Worm (Caenorhabditis elegans): ENCODE results near the gene sre-36.

- TF ChIP-seq scrt-1 (GFP tag; IDR thresholded peaks at IDR 0.05) (no peak), sea-1 (GFP tag; conservative IDR thresholded peaks at IDR 0.05) (no peak), ceh-13 (GFP tag; optimal IDR thresholded peaks at IDR 0.05) (no peak)
Observed at ce11 chrV:16435510-16435909, 36.0 kb downstream of the sre-36 start, which contains the start of the genes F26D2.13 and F26D2.14.

All from whole organism, early embryonic.